Worm (Caenorhabditis elegans) whole organism, young adult: ENCODE results near the gene rpia-1.
A peak's percentile ranks its signal among the peaks of the same experiment; 100 is the strongest.

Experiments used
- B0019.2 ChIP-seq: fragments of 200-800 bp; sonication (Bioruptor generic); conservative IDR thresholded peaks from 2 replicates; pipeline ENCODE4 v1.3.6; 2022; ENCODE audit warnings: missing genetic modification reagents, missing genetic modification characterization, missing compliant biosample characterization
- B0035.1 ChIP-seq: sonication (generic microtip); optimal IDR thresholded peaks from 2 replicates; lab custom pipeline; 2016; ENCODE audit warnings: missing genetic modification characterization, mild to moderate bottlenecking, missing compliant biosample characterization, missing genotype, missing genetic modification reagents
- B0336.3 ChIP-seq: fragments of 200-800 bp; sonication (Bioruptor generic); IDR thresholded peaks from 2 replicates; pipeline ENCODE4 v1.3.6; 2022; ENCODE audit warnings: missing genetic modification characterization, missing compliant biosample characterization
- C06A6.2 ChIP-seq: fragments of 200-800 bp; sonication (Bioruptor generic); conservative IDR thresholded peaks from 2 replicates; pipeline ENCODE4 v1.3.6; 2022; ENCODE audit warnings: missing genetic modification characterization, missing compliant biosample characterization
- F10E7.11 ChIP-seq: sonication (generic microtip); optimal IDR thresholded peaks from 2 replicates; lab custom pipeline; 2017; ENCODE audit warnings: mild to moderate bottlenecking, missing genetic modification characterization, moderate library complexity, missing compliant biosample characterization
- F22D6.2 ChIP-seq: sonication (generic microtip); optimal IDR thresholded peaks from 2 replicates; lab custom pipeline; 2016; ENCODE audit warnings: mild to moderate bottlenecking, missing genetic modification characterization, missing compliant biosample characterization
- F39B2.1 ChIP-seq: fragments of 200-800 bp; sonication (Bioruptor generic); IDR thresholded peaks from 2 replicates; pipeline ENCODE4 v1.3.6; 2022; ENCODE audit warnings: missing genetic modification reagents, missing genetic modification characterization, missing compliant biosample characterization
- F55B11.4 ChIP-seq: sonication (generic microtip); optimal IDR thresholded peaks from 2 replicates; lab custom pipeline; 2016; ENCODE audit warnings: missing compliant biosample characterization, missing genetic modification characterization, borderline replicate concordance; ENCODE audit not compliant: insufficient read depth
- F57A8.1 ChIP-seq: fragments of 200-800 bp; sonication (Bioruptor generic); optimal IDR thresholded peaks from 2 replicates; lab custom pipeline; 2018; ENCODE audit warnings: mild to moderate bottlenecking, missing genetic modification characterization, moderate library complexity, missing compliant biosample characterization
- Y53F4B.3 ChIP-seq: fragments of 200-800 bp; sonication (Bioruptor generic); IDR thresholded peaks from 2 replicates; pipeline ENCODE4 v1.3.6; 2022; ENCODE audit warnings: missing genetic modification reagents, missing genetic modification characterization, missing compliant biosample characterization
- Y67H2A.10 ChIP-seq: fragments of 200-800 bp; sonication (Bioruptor generic); conservative IDR thresholded peaks from 2 replicates; pipeline ENCODE4 v1.3.6; 2022; ENCODE audit warnings: missing genetic modification reagents, missing genetic modification characterization, missing compliant biosample characterization
- Y79H2A.3 ChIP-seq: fragments of 200-800 bp; sonication (Bioruptor generic); conservative IDR thresholded peaks from 2 replicates; pipeline ENCODE4 v1.3.6; 2022; ENCODE audit warnings: missing genetic modification reagents, missing genetic modification characterization, missing compliant biosample characterization
- Y95B8A.8 ChIP-seq: fragments of 200-800 bp; sonication (Bioruptor generic); IDR thresholded peaks from 2 replicates; pipeline ENCODE4 v1.3.6; 2022; ENCODE audit warnings: missing genetic modification reagents, missing genetic modification characterization, missing compliant biosample characterization
- ama-1 ChIP-seq, 3 experiments: fragments of 150-350 bp in 1 of 3; sonication (generic microtip) in 2 of 3; optimal IDR thresholded peaks; 2 replicates each; lab custom pipeline; 2014 to 2018; ENCODE audit warnings: missing biosample characterization in 2 of 3, missing genetic modification characterization in 2 of 3, missing genetic modification reagents in 2 of 3
- attf-3 ChIP-seq: fragments of 200-800 bp; sonication (Bioruptor generic); conservative IDR thresholded peaks from 2 replicates; pipeline ENCODE4 v1.3.6; 2022; ENCODE audit warnings: missing genetic modification reagents, missing genetic modification characterization, missing compliant biosample characterization
- bed-1 ChIP-seq: fragments of 200-800 bp; sonication (Bioruptor generic); IDR thresholded peaks from 2 replicates; pipeline ENCODE4 v1.3.6; 2022; ENCODE audit warnings: missing genetic modification reagents, missing genetic modification characterization, missing compliant biosample characterization
- ceh-27 ChIP-seq: fragments of 200-800 bp; sonication (Bioruptor generic); optimal IDR thresholded peaks from 2 replicates; lab custom pipeline; 2018; ENCODE audit warnings: mild to moderate bottlenecking, missing genetic modification characterization, moderate library complexity, missing compliant biosample characterization
- ceh-40 ChIP-seq: fragments of 200-800 bp; sonication (Bioruptor generic); IDR thresholded peaks from 2 replicates; pipeline ENCODE4 v1.3.6; 2022; ENCODE audit warnings: missing genetic modification characterization, missing compliant biosample characterization
- ceh-91 ChIP-seq: fragments of 200-800 bp; sonication (Bioruptor generic); IDR thresholded peaks from 2 replicates; pipeline ENCODE4 v1.3.6; 2022; ENCODE audit warnings: missing genetic modification reagents, missing genetic modification characterization, missing compliant biosample characterization
- die-1 ChIP-seq: sonication (generic microtip); optimal IDR thresholded peaks from 2 replicates; lab custom pipeline; 2016; ENCODE audit warnings: missing genotype, mild to moderate bottlenecking, missing genetic modification characterization, missing compliant biosample characterization
- dox-1 ChIP-seq: fragments of 200-800 bp; sonication (Bioruptor generic); IDR thresholded peaks from 2 replicates; pipeline ENCODE4 v1.3.6; 2022; ENCODE audit warnings: missing genetic modification reagents, missing genetic modification characterization, missing compliant biosample characterization
- dpl-1 ChIP-seq: fragments of 150-350 bp; optimal IDR thresholded peaks from 2 replicates; lab custom pipeline; 2014; ENCODE audit warnings: missing biosample characterization, missing genetic modification reagents, missing genetic modification characterization
- efl-1 ChIP-seq: fragments of 150-350 bp; optimal IDR thresholded peaks from 2 replicates; lab custom pipeline; 2014; ENCODE audit warnings: missing biosample characterization, missing genetic modification reagents, missing genetic modification characterization
- egl-18 ChIP-seq: fragments of 200-800 bp; sonication (Bioruptor generic); IDR thresholded peaks from 2 replicates; pipeline ENCODE4 v1.3.6; 2022; ENCODE audit warnings: missing genetic modification reagents, missing genetic modification characterization, missing compliant biosample characterization
- ekl-4 ChIP-seq: fragments of 200-800 bp; sonication (Bioruptor generic); IDR thresholded peaks from 2 replicates; pipeline ENCODE4 v1.3.6; 2022; ENCODE audit warnings: missing genetic modification reagents, missing genetic modification characterization, missing compliant biosample characterization
- ets-4 ChIP-seq: fragments of 200-800 bp; sonication (Bioruptor generic); optimal IDR thresholded peaks from 2 replicates; lab custom pipeline; 2018; ENCODE audit warnings: mild to moderate bottlenecking, missing genetic modification characterization, missing compliant biosample characterization
- fkh-3 ChIP-seq: sonication (generic microtip); optimal IDR thresholded peaks from 2 replicates; lab custom pipeline; 2016; ENCODE audit warnings: mild to moderate bottlenecking, missing genetic modification characterization, missing compliant biosample characterization
- him-1 ChIP-seq: sonication (generic microtip); optimal IDR thresholded peaks from 2 replicates; lab custom pipeline; 2016; ENCODE audit warnings: missing genotype, missing genetic modification reagents, missing genetic modification characterization, missing compliant biosample characterization
- hlh-12 ChIP-seq: sonication (generic microtip); optimal IDR thresholded peaks from 2 replicates; lab custom pipeline; 2016; ENCODE audit warnings: missing genetic modification characterization, missing compliant biosample characterization
- hlh-26 ChIP-seq: fragments of 200-800 bp; sonication (Bioruptor generic); conservative IDR thresholded peaks from 2 replicates; pipeline ENCODE4 v1.3.6; 2022; ENCODE audit warnings: missing genetic modification reagents, missing genetic modification characterization, missing compliant biosample characterization
- lag-1 ChIP-seq: fragments of 200-800 bp; sonication (Bioruptor generic); IDR thresholded peaks from 2 replicates; pipeline ENCODE4 v1.3.6; 2022; ENCODE audit warnings: missing genetic modification reagents, missing genetic modification characterization, missing compliant biosample characterization
- let-607 ChIP-seq, 2 experiments: fragments of 200-800 bp in 1 of 2; sonication (Bioruptor generic) in 1 of 2; sonication (generic microtip) in 1 of 2; optimal IDR thresholded peaks; 2 replicates each; lab custom pipeline; 2016 to 2018; ENCODE audit warnings: mild to moderate bottlenecking in 2 of 2, missing compliant biosample characterization in 2 of 2, missing genetic modification characterization in 2 of 2, moderate library complexity in 2 of 2, missing genotype in 1 of 2
- lsl-1 ChIP-seq: fragments of 200-800 bp; sonication (Bioruptor generic); optimal IDR thresholded peaks from 2 replicates; lab custom pipeline; 2018; ENCODE audit warnings: mild to moderate bottlenecking, missing genetic modification characterization, moderate library complexity, missing compliant biosample characterization
- madf-10 ChIP-seq: sonication (generic microtip); optimal IDR thresholded peaks from 2 replicates; lab custom pipeline; 2016; ENCODE audit warnings: mild to moderate bottlenecking, missing genetic modification characterization, missing compliant biosample characterization
- madf-8 ChIP-seq: fragments of 200-800 bp; sonication (Bioruptor generic); conservative IDR thresholded peaks from 2 replicates; pipeline ENCODE4 v1.3.6; 2022; ENCODE audit warnings: missing genetic modification reagents, missing genetic modification characterization, missing compliant biosample characterization
- mcd-1 ChIP-seq: fragments of 200-800 bp; sonication (Bioruptor generic); IDR thresholded peaks from 2 replicates; pipeline ENCODE4 v1.3.6; 2022; ENCODE audit warnings: missing genetic modification reagents, missing genetic modification characterization, missing compliant biosample characterization
- mel-28 ChIP-seq: sonication (generic microtip); optimal IDR thresholded peaks from 2 replicates; lab custom pipeline; 2016; ENCODE audit warnings: borderline replicate concordance, mild to moderate bottlenecking, missing genetic modification characterization, missing compliant biosample characterization
- mxl-1 ChIP-seq: sonication (generic microtip); optimal IDR thresholded peaks from 2 replicates; lab custom pipeline; 2016; ENCODE audit warnings: missing genetic modification characterization, missing compliant biosample characterization
- nfya-1 ChIP-seq: sonication (generic microtip); optimal IDR thresholded peaks from 2 replicates; lab custom pipeline; 2017; ENCODE audit warnings: antibody characterized with exemption, missing compliant biosample characterization, missing genetic modification characterization, borderline replicate concordance; ENCODE audit not compliant: insufficient read depth
- nhr-80 ChIP-seq: sonication (generic microtip); optimal IDR thresholded peaks from 2 replicates; lab custom pipeline; 2016; ENCODE audit warnings: missing genetic modification characterization, missing compliant biosample characterization
- rec-8 ChIP-seq, 2 experiments: sonication (generic microtip); optimal IDR thresholded peaks; 2 replicates each; lab custom pipeline; 2016; ENCODE audit warnings: mild to moderate bottlenecking in 2 of 2, missing genetic modification characterization in 2 of 2, missing genetic modification reagents in 2 of 2, missing genotype in 2 of 2, missing biosample characterization in 1 of 2, missing compliant biosample characterization in 1 of 2, moderate library complexity in 1 of 2
- rpc-1 ChIP-seq, 2 experiments: fragments of 150-350 bp in 1 of 2; sonication (generic microtip) in 1 of 2; optimal IDR thresholded peaks; 2 replicates each; lab custom pipeline; 2014 to 2018; ENCODE audit warnings: missing biosample characterization in 1 of 2, missing genetic modification characterization in 1 of 2, missing genetic modification reagents in 1 of 2, missing genotype in 1 of 2
- sdz-38 ChIP-seq: sonication (generic microtip); optimal IDR thresholded peaks from 2 replicates; lab custom pipeline; 2016; ENCODE audit warnings: missing genotype, missing genetic modification characterization, missing compliant biosample characterization
- snpc-3.4 ChIP-seq: sonication (generic microtip); optimal IDR thresholded peaks from 2 replicates; lab custom pipeline; 2017; ENCODE audit warnings: missing genetic modification characterization, mild to moderate bottlenecking, missing compliant biosample characterization, antibody characterized with exemption, moderate library complexity, missing genotype, missing genetic modification reagents
- unc-130 ChIP-seq: sonication (generic microtip); optimal IDR thresholded peaks from 2 replicates; lab custom pipeline; 2016; ENCODE audit warnings: missing genetic modification reagents, missing genetic modification characterization, missing compliant biosample characterization
- ztf-22 ChIP-seq: fragments of 200-800 bp; sonication (Bioruptor generic); optimal IDR thresholded peaks from 2 replicates; lab custom pipeline; 2018; ENCODE audit warnings: mild to moderate bottlenecking, missing genetic modification characterization, moderate library complexity, missing compliant biosample characterization
- ztf-28 ChIP-seq: fragments of 200-800 bp; sonication (Bioruptor generic); IDR thresholded peaks from 2 replicates; pipeline ENCODE4 v1.3.6; 2022; ENCODE audit warnings: missing genetic modification reagents, missing genetic modification characterization, missing compliant biosample characterization
- ztf-3 ChIP-seq: fragments of 200-800 bp; sonication (Bioruptor generic); optimal IDR thresholded peaks from 2 replicates; lab custom pipeline; 2018; ENCODE audit warnings: mild to moderate bottlenecking, missing genetic modification characterization, missing compliant biosample characterization

rpia-1 gene

DNA sequence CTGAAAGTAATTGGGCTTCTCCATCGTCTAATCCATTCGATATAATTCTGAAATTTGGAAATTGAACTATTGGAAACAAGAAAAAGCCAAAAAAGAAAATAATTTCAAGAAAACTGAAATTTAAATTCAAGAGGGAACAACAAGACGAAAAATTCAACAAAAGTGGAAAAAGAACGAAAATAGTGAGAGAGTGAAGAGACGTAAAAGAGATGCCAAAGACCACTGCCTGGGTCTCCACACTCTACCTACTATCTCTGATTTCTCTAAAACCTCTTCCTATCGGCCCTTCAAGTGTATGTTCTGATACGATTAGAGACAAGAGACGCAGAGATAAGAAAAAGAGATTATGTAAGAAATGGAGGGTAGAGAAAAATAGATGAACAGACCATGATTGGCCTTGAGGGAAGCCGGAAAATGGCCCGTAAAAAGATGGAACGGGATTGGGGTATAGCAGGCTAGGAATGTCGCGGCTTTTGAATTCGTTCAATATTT lies 30.9 kb downstream of the rpia-1 start, which contains the start of gene ogt-1 (continued):
- TF ChIP-seq ztf-28 (GFP tag; lab: Robert Waterston, UW) (no peak), rpc-1 (optimal IDR thresholded peaks at IDR 0.05; lab: Kevin White, UChicago) (no peak), rpc-1 (tag; optimal IDR thresholded peaks at IDR 0.05; lab: Kevin White, UChicago) (no peak), ceh-91 (GFP tag; lab: Robert Waterston, UW) (no peak), mxl-1 (tag; lab: Kevin White, UChicago) (no peak), madf-8 (GFP tag; lab: Robert Waterston, UW) (no peak), die-1 (tag; lab: Kevin White, UChicago) (peak; percentile 15), B0019.2 (GFP tag; lab: Robert Waterston, UW) (no peak), let-607 (tag; optimal IDR thresholded peaks at IDR 0.05; lab: Kevin White, UChicago) (peak in 1 of 2 experiments; percentile 2), snpc-3.4 (peak; percentile 64), ceh-40 (GFP tag; lab: Robert Waterston, UW) (no peak), fkh-3 (tag; lab: Kevin White, UChicago) (no peak), hlh-26 (no peak), C06A6.2 (GFP tag; lab: Robert Waterston, UW) (peak; percentile 65; the same call in 1 of the 2 replicates), madf-10 (tag; lab: Kevin White, UChicago) (peak; percentile 5), efl-1 (GFP tag; lab: Kevin White, UChicago) (no peak), Y67H2A.10 (no peak), lsl-1 (GFP tag; lab: Kevin White, UChicago) (no peak), B0035.1 (tag; lab: Kevin White, UChicago) (no peak), hlh-12 (tag; lab: Kevin White, UChicago) (no peak), nhr-80 (tag; lab: Kevin White, UChicago) (peak; percentile 4), F10E7.11 (tag; lab: Kevin White, UChicago) (no peak), dpl-1 (GFP tag; lab: Kevin White, UChicago) (no peak), ceh-27 (peak; percentile 76), ztf-3 (GFP tag; lab: Kevin White, UChicago) (no peak), mel-28 (tag; lab: Kevin White, UChicago) (no peak), F22D6.2 (tag; lab: Kevin White, UChicago) (no peak), ets-4 (GFP tag; lab: Kevin White, UChicago) (no peak), B0336.3 (GFP tag; lab: Robert Waterston, UW) (0 out of 2 replicates have a peak, but pooled peaks have one; percentile 38), mcd-1 (GFP tag; lab: Robert Waterston, UW) (peak; percentile 43), F57A8.1 (GFP tag; lab: Kevin White, UChicago) (no peak), sdz-38 (tag; lab: Kevin White, UChicago) (no peak), him-1 (tag; lab: Kevin White, UChicago) (no peak), ztf-22 (GFP tag; lab: Kevin White, UChicago) (no peak), lag-1 (GFP tag; lab: Robert Waterston, UW) (no peak), attf-3 (GFP tag; lab: Robert Waterston, UW) (no peak), Y95B8A.8 (GFP tag; lab: Robert Waterston, UW) (no peak), nfya-1 (tag; lab: Kevin White, UChicago) (no peak), F39B2.1 (no peak), dox-1 (GFP tag; lab: Robert Waterston, UW) (peak; percentile 65), F55B11.4 (no peak), Y79H2A.3 (GFP tag; lab: Robert Waterston, UW) (no peak), ama-1 (optimal IDR thresholded peaks at IDR 0.05; lab: Kevin White, UChicago) (no peak), ama-1 (GFP tag; optimal IDR thresholded peaks at IDR 0.05; lab: Kevin White, UChicago) (no peak), egl-18 (no peak), unc-130 (GFP tag; lab: Kevin White, UChicago) (no peak), bed-1 (GFP tag; lab: Robert Waterston, UW) (no peak), Y53F4B.3 (no peak), rec-8 (tag; optimal IDR thresholded peaks at IDR 0.05; lab: Kevin White, UChicago) (no peak), ekl-4 (peak; percentile 69)
